Worm (Caenorhabditis elegans) whole organism, midembryonic: ENCODE measurements around the gene ntl-2.

ENCODE experiments used
- cog-1 ChIP-seq: sonication (generic microtip); optimal IDR thresholded peaks from 2 replicates; lab custom pipeline; 2016; ENCODE audit warnings: missing genetic modification characterization, missing compliant biosample characterization
- ref-1 ChIP-seq: fragments of 200-800 bp; sonication (Bioruptor generic); conservative IDR thresholded peaks from 2 replicates; pipeline ENCODE4 v1.3.6; 2022; ENCODE audit warnings: missing genetic modification reagents, missing genetic modification characterization, missing compliant biosample characterization
- tab-1 ChIP-seq: fragments of 200-800 bp; sonication (Bioruptor generic); IDR thresholded peaks from 2 replicates; pipeline ENCODE4 v1.3.6; 2022; ENCODE audit warnings: missing genetic modification characterization, missing compliant biosample characterization
- ztf-29 ChIP-seq: fragments of 200-800 bp; sonication (Bioruptor generic); IDR thresholded peaks from 2 replicates; pipeline ENCODE4 v1.3.6; 2022; ENCODE audit warnings: missing genetic modification reagents, missing genetic modification characterization, missing compliant biosample characterization

ce11 chrII:4370842-4371241, 5.4 kb downstream of the ntl-2 start:
- TF ChIP-seq ztf-29 (GFP tag; lab: Robert Waterston, UW) (no peak), cog-1 (no peak), ref-1 (no peak), tab-1 (GFP tag; lab: Robert Waterston, UW) (no peak)
